Fruit fly (Drosophila melanogaster): Measurements from ENCODE around the gene CG15395.

- no peak for TF ChIP-seq CG8159 (tag; optimal IDR thresholded peaks at IDR 0.05)
- no peak for TF ChIP-seq Ets98B (GFP tag; IDR thresholded peaks at IDR 0.05)
- no peak for TF ChIP-seq CG9948 (tag; optimal IDR thresholded peaks at IDR 0.05)
- no peak for TF ChIP-seq EcR (GFP tag; optimal IDR thresholded peaks at IDR 0.05)
- TF ChIP-seq Pif1B (GFP tag; optimal IDR thresholded peaks at IDR 0.05), result no peak
- no peak for TF ChIP-seq Pif1A (GFP tag; optimal IDR thresholded peaks at IDR 0.05)
- no peak for TF ChIP-seq CG13204 (GFP tag; optimal IDR thresholded peaks at IDR 0.05)
- TF ChIP-seq CG4496 (GFP tag; IDR thresholded peaks at IDR 0.05), result no peak
- TF ChIP-seq CG17806 (tag; optimal IDR thresholded peaks at IDR 0.05), result no peak
- no peak for TF ChIP-seq CG8301 (tag; optimal IDR thresholded peaks at IDR 0.05)
- TF ChIP-seq CG10348 (GFP tag; IDR thresholded peaks at IDR 0.05), result no peak
Observed at dm6 chr2L:2653749-2654148, 44.0 kb downstream of the CG15395 start, which contains the start of gene Or23a.

All from whole organism, pupa.